Fruit fly (Drosophila melanogaster): ENCODE data around the gene CG17672.

Gene CG17672

dm6 chr3L:13015195-13015822 is 13.5 kb upstream of the CG17672 start, which contains the start of gene MICAL-like (continued):
- peak; percentile 26 for TF ChIP-seq Dad (GFP tag; optimal IDR thresholded peaks at IDR 0.05)
- no peak for TF ChIP-seq z (GFP tag; IDR thresholded peaks at IDR 0.05)
- TF ChIP-seq sisA (GFP tag; IDR thresholded peaks at IDR 0.05): peak; percentile 57; the same call in 1 of the 2 replicates
- no peak for TF ChIP-seq CG18599 (GFP tag; optimal IDR thresholded peaks at IDR 0.05)
- no peak for TF ChIP-seq Dip3 (GFP tag; optimal IDR thresholded peaks at IDR 0.05)
- TF ChIP-seq Sry-δ (GFP tag; optimal IDR thresholded peaks at IDR 0.05): peak; percentile 88
- TF ChIP-seq CG17612 (GFP tag; IDR thresholded peaks at IDR 0.05): no peak
- TF ChIP-seq Dref (GFP tag; IDR thresholded peaks at IDR 0.05): peak; percentile 66
- TF ChIP-seq CG10209 (GFP tag; optimal IDR thresholded peaks at IDR 0.05): no peak
- no peak for TF ChIP-seq CG11695 (GFP tag; IDR thresholded peaks at IDR 0.05)
- TF ChIP-seq CG17328 (GFP tag; IDR thresholded peaks at IDR 0.05): peak; percentile 16; the same call in 1 of the 2 replicates
- TF ChIP-seq slbo (GFP tag; IDR thresholded peaks at IDR 0.05): peak; percentile 62
- TF ChIP-seq Hr51 (GFP tag; optimal IDR thresholded peaks at IDR 0.05): no peak
- no peak for TF ChIP-seq pita (GFP tag; optimal IDR thresholded peaks at IDR 0.05)
- no peak for TF ChIP-seq CG17568 (GFP tag; optimal IDR thresholded peaks at IDR 0.05)
- no peak for TF ChIP-seq gfzf (GFP tag; optimal IDR thresholded peaks at IDR 0.05)
- TF ChIP-seq ase (GFP tag; IDR thresholded peaks at IDR 0.05): peak; percentile 49; the same call in 1 of the 3 replicates
- peak; percentile 97 for TF ChIP-seq Doc3 (GFP tag; IDR thresholded peaks at IDR 0.05; ENCODE audit: partially characterized antibody)
- TF ChIP-seq CG2202 (tag; optimal IDR thresholded peaks at IDR 0.05): no peak
- no peak for TF ChIP-seq dan (GFP tag; IDR thresholded peaks at IDR 0.05)
- TF ChIP-seq CG18262 (tag; optimal IDR thresholded peaks at IDR 0.05): no peak
- TF ChIP-seq CG9932 (GFP tag; IDR thresholded peaks at IDR 0.05): peak; percentile 70
- TF ChIP-seq CG16813 (GFP tag; IDR thresholded peaks at IDR 0.05; ENCODE audit: partially characterized antibody): peak; percentile 73
- no peak for TF ChIP-seq bowl (GFP tag; IDR thresholded peaks at IDR 0.05)
- TF ChIP-seq Sin3A (optimal IDR thresholded peaks at IDR 0.05): no peak
- TF ChIP-seq CG7963 (GFP tag; IDR thresholded peaks at IDR 0.05; ENCODE audit: partially characterized antibody): peak; percentile 71
- TF ChIP-seq slou (GFP tag; optimal IDR thresholded peaks at IDR 0.05): no peak
- TF ChIP-seq CG17912 (GFP tag; optimal IDR thresholded peaks at IDR 0.05): no peak
- TF ChIP-seq CG17802 (tag; optimal IDR thresholded peaks at IDR 0.05): peak; percentile 42
- no peak for TF ChIP-seq fd64A (GFP tag; optimal IDR thresholded peaks at IDR 0.05)
- no peak for TF ChIP-seq ham (GFP tag; IDR thresholded peaks at IDR 0.05)
- TF ChIP-seq CG32532 (GFP tag; IDR thresholded peaks at IDR 0.05): peak; percentile 64
- TF ChIP-seq CG18476 (GFP tag; optimal IDR thresholded peaks at IDR 0.05): no peak
- TF ChIP-seq Aef1 (GFP tag; IDR thresholded peaks at IDR 0.05): peak; percentile 36; the same call in 2 of the 3 replicates
- TF ChIP-seq abd-A (tag; optimal IDR thresholded peaks at IDR 0.05): no peak
- no peak for TF ChIP-seq CG12219 (GFP tag; optimal IDR thresholded peaks at IDR 0.05)
- TF ChIP-seq ap (GFP tag; IDR thresholded peaks at IDR 0.05): no peak
- TF ChIP-seq CG10565 (GFP tag; optimal IDR thresholded peaks at IDR 0.05): no peak
- no peak for TF ChIP-seq Trl (optimal IDR thresholded peaks at IDR 0.05)
- TF ChIP-seq Trl (GFP tag; optimal IDR thresholded peaks at IDR 0.05): no peak
- peak; percentile 47 for TF ChIP-seq CG8290 (GFP tag; optimal IDR thresholded peaks at IDR 0.05)
- peak; percentile 14 to 26 for TF ChIP-seq CG8290 (tag; optimal IDR thresholded peaks at IDR 0.05)
- no peak for TF ChIP-seq CG17829 (tag; optimal IDR thresholded peaks at IDR 0.05)
- no peak for TF ChIP-seq CG9215 (GFP tag; IDR thresholded peaks at IDR 0.05)
- TF ChIP-seq gsb-n (tag; optimal IDR thresholded peaks at IDR 0.05): no peak
- TF ChIP-seq CG14014 (GFP tag; IDR thresholded peaks at IDR 0.05): peak; percentile 40; the same call in 1 of the 2 replicates
- no peak for TF ChIP-seq Drgx (GFP tag; IDR thresholded peaks at IDR 0.05)
- TF ChIP-seq crc (GFP tag; optimal IDR thresholded peaks at IDR 0.05): no peak
- no peak for TF ChIP-seq crol (GFP tag; IDR thresholded peaks at IDR 0.05)
- no peak for TF ChIP-seq trh (GFP tag; optimal IDR thresholded peaks at IDR 0.05)
- TF ChIP-seq CG12659 (GFP tag; optimal IDR thresholded peaks at IDR 0.05): no peak
- TF ChIP-seq CG7786 (GFP tag; optimal IDR thresholded peaks at IDR 0.05): peak; percentile 22

Measured in whole organism, embryonic.